Worm (Caenorhabditis elegans): ENCODE results near the gene F07E5.13.

DNA sequence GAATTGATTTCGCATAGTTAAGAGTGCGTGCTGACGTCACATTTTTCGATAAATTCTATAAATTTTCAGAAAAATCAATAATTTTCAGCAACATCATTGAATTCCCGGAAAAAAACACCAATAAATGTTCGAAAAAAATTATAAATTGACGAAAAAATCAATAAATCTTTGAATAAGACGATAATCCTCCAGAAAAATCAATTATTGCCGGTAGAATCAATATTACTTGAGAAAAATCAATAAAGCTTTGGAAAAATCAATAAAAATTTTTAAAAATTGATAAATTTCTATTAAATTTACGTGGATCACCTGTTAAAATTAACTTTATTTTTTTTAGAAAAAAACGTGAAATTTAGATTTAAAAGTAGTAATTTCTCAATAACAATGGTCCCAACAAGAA is 50.0 kb downstream of the F07E5.13 start:
- no peak for TF ChIP-seq ama-1 (optimal IDR thresholded peaks at IDR 0.05)
- TF ChIP-seq hnd-1 (tag; optimal IDR thresholded peaks at IDR 0.05) = no peak
- no peak for TF ChIP-seq flt-1 (GFP tag; IDR thresholded peaks at IDR 0.05)
- no peak for TF ChIP-seq ceh-13 (GFP tag; optimal IDR thresholded peaks at IDR 0.05)
- no peak for TF ChIP-seq F13C5.2 (tag; optimal IDR thresholded peaks at IDR 0.05)
- no peak for TF ChIP-seq B0310.2 (tag; optimal IDR thresholded peaks at IDR 0.05)

Measured in whole organism, early embryonic.